Worm (Caenorhabditis elegans) whole organism, early embryonic: ENCODE results near the gene F14H3.3.
A peak's percentile ranks its signal among the peaks of the same experiment; 100 is the strongest.

Experiments used
- B0310.2 ChIP-seq: sonication (generic microtip); optimal IDR thresholded peaks from 2 replicates; lab custom pipeline; 2016; ENCODE audit warnings: mild to moderate bottlenecking, missing genetic modification characterization, missing compliant biosample characterization
- F13C5.2 ChIP-seq: sonication (generic microtip); optimal IDR thresholded peaks from 2 replicates; lab custom pipeline; 2017; ENCODE audit warnings: mild to moderate bottlenecking, missing genetic modification characterization, inconsistent platforms, missing compliant biosample characterization
- aly-1 ChIP-seq: sonication (generic microtip); optimal IDR thresholded peaks from 2 replicates; lab custom pipeline; 2016; ENCODE audit warnings: missing genetic modification characterization, missing compliant biosample characterization
- ama-1 ChIP-seq: fragments of 150-350 bp; optimal IDR thresholded peaks from 2 replicates; lab custom pipeline; 2014
- ceh-13 ChIP-seq: fragments of 200-800 bp; sonication (Bioruptor generic); optimal IDR thresholded peaks from 2 replicates; lab custom pipeline; 2018; ENCODE audit warnings: mild to moderate bottlenecking, missing genetic modification characterization, missing compliant biosample characterization
- ceh-36 ChIP-seq: sonication (generic microtip); optimal IDR thresholded peaks from 2 replicates; lab custom pipeline; 2016; ENCODE audit warnings: missing genetic modification characterization, inconsistent platforms, missing compliant biosample characterization
- ets-7 ChIP-seq: sonication (generic microtip); optimal IDR thresholded peaks from 2 replicates; lab custom pipeline; 2016; ENCODE audit warnings: missing genotype, missing genetic modification characterization, missing compliant biosample characterization
- flt-1 ChIP-seq: fragments of 200-800 bp; sonication (Bioruptor generic); IDR thresholded peaks from 2 replicates; pipeline ENCODE4 v1.3.6; 2022; ENCODE audit warnings: missing genetic modification characterization, missing compliant biosample characterization
- hmbx-1 ChIP-seq: sonication (generic microtip); optimal IDR thresholded peaks from 2 replicates; lab custom pipeline; 2016; ENCODE audit warnings: mild to moderate bottlenecking, missing genetic modification characterization, missing compliant biosample characterization
- hmg-4 ChIP-seq: fragments of 200-800 bp; sonication (Bioruptor generic); optimal IDR thresholded peaks from 2 replicates; lab custom pipeline; 2018; ENCODE audit warnings: mild to moderate bottlenecking, missing genetic modification characterization, missing compliant biosample characterization
- hnd-1 ChIP-seq: sonication (generic microtip); optimal IDR thresholded peaks from 2 replicates; lab custom pipeline; 2016; ENCODE audit warnings: missing genetic modification characterization, missing compliant biosample characterization
- pes-1 ChIP-seq: fragments of 200-800 bp; sonication (Bioruptor generic); IDR thresholded peaks from 2 replicates; pipeline ENCODE4 v1.3.6; 2022; ENCODE audit warnings: missing genetic modification reagents, missing genetic modification characterization, missing compliant biosample characterization
- scrt-1 ChIP-seq: fragments of 200-800 bp; sonication (Bioruptor generic); IDR thresholded peaks from 2 replicates; pipeline ENCODE4 v1.3.6; 2022; ENCODE audit warnings: missing genetic modification characterization, missing compliant biosample characterization
- sea-1 ChIP-seq: fragments of 200-800 bp; sonication (Bioruptor generic); conservative IDR thresholded peaks from 2 replicates; pipeline ENCODE4 v1.3.6; 2022; ENCODE audit warnings: missing genetic modification characterization, missing compliant biosample characterization
- tbx-11 ChIP-seq: fragments of 200-800 bp; sonication (Bioruptor generic); IDR thresholded peaks from 2 replicates; pipeline ENCODE4 v1.3.6; 2022; ENCODE audit warnings: missing genetic modification characterization, missing compliant biosample characterization
- tbx-37 ChIP-seq: fragments of 200-800 bp; sonication (Bioruptor generic); conservative IDR thresholded peaks from 2 replicates; pipeline ENCODE4 v1.3.6; 2022; ENCODE audit warnings: missing genetic modification reagents, missing genetic modification characterization, missing compliant biosample characterization
- tra-4 ChIP-seq: sonication (generic microtip); optimal IDR thresholded peaks from 2 replicates; lab custom pipeline; 2017; ENCODE audit warnings: missing genetic modification characterization, missing compliant biosample characterization

F14H3.3 gene

DNA sequence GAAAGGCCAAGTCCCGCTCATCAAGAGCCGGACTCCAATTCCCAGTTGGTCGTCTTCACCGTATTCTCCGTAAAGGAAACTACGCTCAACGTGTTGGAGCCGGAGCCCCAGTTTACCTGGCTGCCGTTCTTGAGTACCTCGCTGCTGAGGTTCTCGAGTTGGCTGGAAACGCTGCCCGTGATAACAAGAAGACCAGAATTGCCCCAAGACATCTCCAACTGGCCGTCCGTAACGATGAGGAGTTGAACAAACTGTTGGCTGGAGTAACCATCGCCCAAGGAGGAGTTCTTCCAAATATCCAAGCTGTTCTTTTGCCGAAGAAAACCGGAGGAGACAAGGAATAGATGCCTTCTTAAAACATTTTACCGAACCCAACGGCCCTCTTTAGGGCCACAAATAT is 12.4 kb downstream of the F14H3.3 start:
- TF ChIP-seq scrt-1 (GFP tag; lab: Robert Waterston, UW) (0 out of 2 replicates have a peak, but pooled peaks have one; percentile 17), ama-1 (lab: Kevin White, UChicago) (peak; percentile 77), pes-1 (GFP tag; lab: Robert Waterston, UW) (peak; percentile 61), aly-1 (tag; lab: Kevin White, UChicago) (peak; percentile 45), hmbx-1 (tag; lab: Kevin White, UChicago) (peak; percentile 8), flt-1 (0 out of 2 replicates have a peak, but pooled peaks have one; percentile 6)

DNA sequence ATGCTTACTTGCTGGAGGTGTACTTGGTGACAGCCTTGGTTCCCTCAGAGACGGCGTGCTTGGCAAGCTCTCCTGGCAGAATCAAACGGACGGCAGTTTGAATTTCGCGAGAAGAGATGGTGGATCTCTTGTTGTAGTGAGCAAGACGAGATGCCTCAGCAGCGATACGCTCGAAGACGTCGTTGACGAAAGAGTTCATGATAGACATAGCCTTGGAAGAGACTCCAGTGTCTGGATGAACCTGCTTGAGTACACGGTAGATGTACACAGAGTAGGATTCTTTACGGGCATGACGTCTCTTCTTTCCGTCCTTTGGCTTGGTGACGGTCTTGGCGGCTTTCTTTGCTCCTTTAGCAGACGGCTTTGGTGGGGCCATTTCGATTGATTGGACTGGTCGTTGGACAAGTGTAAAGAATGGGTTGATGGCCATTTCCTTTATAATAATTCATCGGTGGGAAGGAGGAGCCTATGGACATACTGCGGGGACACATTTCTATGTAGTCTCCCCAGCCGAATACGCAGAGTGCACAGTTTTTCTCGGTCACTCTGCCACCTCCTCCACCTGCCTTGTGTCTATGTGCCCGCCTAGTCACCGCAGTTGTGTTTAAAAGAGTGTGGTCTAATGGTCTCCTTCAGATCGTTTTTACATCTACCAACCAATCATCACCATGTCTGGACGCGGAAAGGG is 13.0 kb downstream of the F14H3.3 start, which contains the start of the genes his-4 and his-3:
TSS of gene his-4 (minus strand) at position 376 of the 688 bp plus-strand sequence.
TSS of gene his-3 (plus strand) at position 669 of the 688 bp plus-strand sequence.
- peak; percentile 69 for TF ChIP-seq sea-1 (GFP tag; lab: Robert Waterston, UW)
- TF ChIP-seq aly-1 (tag; lab: Kevin White, UChicago): peak; percentile 58
- TF ChIP-seq pes-1 (GFP tag; lab: Robert Waterston, UW): peak; percentile 80
- peak; percentile 87 for TF ChIP-seq ama-1 (lab: Kevin White, UChicago)
- 0 out of 2 replicates have a peak, but pooled peaks have one; percentile 4 for TF ChIP-seq tbx-11 (GFP tag; lab: Robert Waterston, UW)
- 0 out of 2 replicates have a peak, but pooled peaks have one; percentile 9 for TF ChIP-seq tbx-37 (GFP tag; lab: Robert Waterston, UW)
- peak; percentile 59; the same call in 1 of the 2 replicates for TF ChIP-seq flt-1

DNA sequence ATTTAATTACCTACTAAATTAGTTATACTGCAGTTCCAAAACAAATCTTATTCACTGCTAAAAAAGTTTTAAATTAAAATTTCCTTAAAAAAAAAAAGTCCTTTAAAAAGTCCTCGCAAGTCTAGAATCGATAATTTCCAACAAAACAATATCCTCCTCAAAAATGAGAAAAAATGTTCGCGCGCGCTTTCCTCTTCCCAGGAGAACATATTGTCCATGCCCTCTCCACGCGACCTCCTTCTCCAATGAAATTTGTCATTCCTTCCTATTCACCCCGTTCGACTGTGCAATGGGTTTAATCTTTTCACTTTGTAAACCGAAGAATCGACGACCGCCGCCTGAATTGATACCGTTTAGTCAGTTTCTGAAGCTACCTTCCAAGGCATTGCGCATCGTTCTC is 17.1 kb downstream of the F14H3.3 start, which contains the start of gene T10C6.10:
TSS of gene T10C6.10 (plus strand) at position 248 of the 400 bp plus-strand sequence.
- TF ChIP-seq ceh-13 (no peak), hmbx-1 (tag; lab: Kevin White, UChicago) (no peak), ets-7 (tag; lab: Kevin White, UChicago) (no peak), sea-1 (GFP tag; lab: Robert Waterston, UW) (no peak), tra-4 (tag; lab: Kevin White, UChicago) (no peak), tbx-37 (GFP tag; lab: Robert Waterston, UW) (no peak), scrt-1 (GFP tag; lab: Robert Waterston, UW) (no peak), flt-1 (no peak), hnd-1 (no peak), tbx-11 (GFP tag; lab: Robert Waterston, UW) (no peak), B0310.2 (no peak), ama-1 (lab: Kevin White, UChicago) (no peak), ceh-36 (tag; lab: Kevin White, UChicago) (no peak), pes-1 (GFP tag; lab: Robert Waterston, UW) (no peak), hmg-4 (GFP tag; lab: Kevin White, UChicago) (no peak), F13C5.2 (no peak), aly-1 (tag; lab: Kevin White, UChicago) (no peak)

DNA sequence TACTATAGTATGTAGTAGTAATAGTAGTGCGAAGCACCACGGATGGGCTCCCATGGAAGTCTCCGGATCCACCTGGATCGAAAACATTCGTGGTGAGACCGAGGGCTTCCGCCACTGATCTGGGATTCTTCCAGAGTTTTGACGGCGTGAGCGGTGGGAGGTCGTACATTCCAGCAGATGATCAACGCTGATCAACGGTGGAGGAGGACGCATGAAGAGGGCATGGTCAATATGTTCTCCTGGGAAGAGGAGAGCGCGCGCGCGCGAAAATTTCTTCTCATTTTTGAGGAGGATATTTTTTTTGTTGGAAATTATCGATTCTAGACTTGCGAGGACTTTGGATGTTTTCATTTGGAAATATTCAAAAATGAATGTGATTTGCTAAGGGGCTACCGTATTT is 19.8 kb downstream of the F14H3.3 start:
- TF ChIP-seq hnd-1: no peak
- no peak for TF ChIP-seq aly-1 (tag; lab: Kevin White, UChicago)
- TF ChIP-seq tra-4 (tag; lab: Kevin White, UChicago): no peak
- no peak for TF ChIP-seq hmg-4 (GFP tag; lab: Kevin White, UChicago)
- no peak for TF ChIP-seq sea-1 (GFP tag; lab: Robert Waterston, UW)
- TF ChIP-seq tbx-37 (GFP tag; lab: Robert Waterston, UW): no peak
- TF ChIP-seq pes-1 (GFP tag; lab: Robert Waterston, UW): no peak
- TF ChIP-seq hmbx-1 (tag; lab: Kevin White, UChicago): no peak
- TF ChIP-seq B0310.2: no peak
- TF ChIP-seq F13C5.2: no peak
- TF ChIP-seq tbx-11 (GFP tag; lab: Robert Waterston, UW): no peak
- no peak for TF ChIP-seq ceh-13
- no peak for TF ChIP-seq ceh-36 (tag; lab: Kevin White, UChicago)
- TF ChIP-seq ama-1 (lab: Kevin White, UChicago): no peak
- no peak for TF ChIP-seq scrt-1 (GFP tag; lab: Robert Waterston, UW)
- TF ChIP-seq flt-1: no peak
- no peak for TF ChIP-seq ets-7 (tag; lab: Kevin White, UChicago)

DNA sequence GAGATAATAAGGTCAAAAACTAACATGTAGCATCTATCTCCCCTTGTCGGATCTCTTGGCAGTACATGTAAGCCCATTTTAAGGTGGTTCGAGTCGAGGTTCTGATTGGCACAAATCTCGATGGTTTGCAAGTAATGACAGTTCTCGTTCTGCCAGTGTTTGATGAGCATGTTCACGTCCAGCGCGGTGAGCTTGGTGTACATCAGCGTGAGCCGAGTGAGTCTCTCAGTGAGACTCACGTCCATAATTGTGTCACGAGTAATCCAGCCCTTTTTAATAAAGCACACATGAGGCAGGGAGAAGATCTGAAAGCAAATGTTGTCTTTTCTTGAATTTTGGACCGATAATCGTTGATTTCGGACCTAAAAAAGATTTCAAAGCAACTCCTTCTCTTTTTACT is 20.5 kb downstream of the F14H3.3 start, which contains the start of gene T10C6.16:
TSS of gene T10C6.16 (minus strand) at position 245 of the 400 bp plus-strand sequence.
- TF ChIP-seq ceh-13 (no peak), pes-1 (GFP tag; lab: Robert Waterston, UW) (no peak), hnd-1 (no peak), ceh-36 (tag; lab: Kevin White, UChicago) (no peak), B0310.2 (no peak), sea-1 (GFP tag; lab: Robert Waterston, UW) (no peak)

- no peak for TF ChIP-seq hnd-1
- TF ChIP-seq B0310.2: no peak
- TF ChIP-seq ama-1 (lab: Kevin White, UChicago): no peak
- TF ChIP-seq ceh-13: no peak
- no peak for TF ChIP-seq hmbx-1 (tag; lab: Kevin White, UChicago)
- no peak for TF ChIP-seq ets-7 (tag; lab: Kevin White, UChicago)
- TF ChIP-seq tbx-11 (GFP tag; lab: Robert Waterston, UW): no peak
- TF ChIP-seq hmg-4 (GFP tag; lab: Kevin White, UChicago): no peak
- TF ChIP-seq tbx-37 (GFP tag; lab: Robert Waterston, UW): no peak
- TF ChIP-seq flt-1: no peak
- no peak for TF ChIP-seq ceh-36 (tag; lab: Kevin White, UChicago)
- no peak for TF ChIP-seq scrt-1 (GFP tag; lab: Robert Waterston, UW)
These were observed 21.7 kb downstream of the F14H3.3 start, which contains the start of gene T10C6.7 for ce11 chrV:16031571-16031970. Gene T10C6.7, minus strand, starts transcription at chrV:16031713.

DNA sequence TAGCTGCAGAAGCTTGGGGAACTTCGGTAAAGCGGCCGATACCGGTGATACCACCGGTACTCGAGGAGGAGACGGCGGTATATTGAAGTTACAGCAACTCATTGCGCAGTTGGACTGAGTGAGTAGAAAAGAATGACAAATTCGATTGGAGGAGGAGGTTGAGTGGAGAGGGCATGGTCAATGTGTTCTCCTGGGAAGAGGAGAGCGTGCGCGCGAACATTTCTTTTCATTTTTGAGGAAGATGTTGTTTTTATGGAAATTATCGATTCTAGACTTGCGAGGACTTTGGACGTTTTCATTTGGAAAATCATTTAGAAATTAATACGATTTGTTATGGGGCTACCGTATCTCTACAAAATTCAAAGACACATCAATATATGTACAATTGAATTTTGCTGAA is 24.0 kb downstream of the F14H3.3 start:
- no peak for TF ChIP-seq tra-4 (tag; lab: Kevin White, UChicago)
- no peak for TF ChIP-seq sea-1 (GFP tag; lab: Robert Waterston, UW)
- no peak for TF ChIP-seq flt-1
- TF ChIP-seq ama-1 (lab: Kevin White, UChicago): no peak
- TF ChIP-seq ceh-36 (tag; lab: Kevin White, UChicago): no peak
- TF ChIP-seq scrt-1 (GFP tag; lab: Robert Waterston, UW): no peak
- no peak for TF ChIP-seq hmbx-1 (tag; lab: Kevin White, UChicago)
- no peak for TF ChIP-seq hmg-4 (GFP tag; lab: Kevin White, UChicago)
- no peak for TF ChIP-seq pes-1 (GFP tag; lab: Robert Waterston, UW)
- no peak for TF ChIP-seq B0310.2
- no peak for TF ChIP-seq aly-1 (tag; lab: Kevin White, UChicago)
